Worm (Caenorhabditis elegans) whole organism, early embryonic: ENCODE data around the gene lmp-2.
A peak's percentile ranks its signal among the peaks of the same experiment; 100 is the strongest.

Source experiments
- B0310.2 ChIP-seq: sonication (generic microtip); optimal IDR thresholded peaks from 2 replicates; lab custom pipeline; 2016; ENCODE audit warnings: mild to moderate bottlenecking, missing genetic modification characterization, missing compliant biosample characterization
- F13C5.2 ChIP-seq: sonication (generic microtip); optimal IDR thresholded peaks from 2 replicates; lab custom pipeline; 2017; ENCODE audit warnings: mild to moderate bottlenecking, missing genetic modification characterization, inconsistent platforms, missing compliant biosample characterization
- aly-1 ChIP-seq: sonication (generic microtip); optimal IDR thresholded peaks from 2 replicates; lab custom pipeline; 2016; ENCODE audit warnings: missing genetic modification characterization, missing compliant biosample characterization
- ama-1 ChIP-seq: fragments of 150-350 bp; optimal IDR thresholded peaks from 2 replicates; lab custom pipeline; 2014
- ceh-13 ChIP-seq: fragments of 200-800 bp; sonication (Bioruptor generic); optimal IDR thresholded peaks from 2 replicates; lab custom pipeline; 2018; ENCODE audit warnings: mild to moderate bottlenecking, missing genetic modification characterization, missing compliant biosample characterization
- ceh-36 ChIP-seq: sonication (generic microtip); optimal IDR thresholded peaks from 2 replicates; lab custom pipeline; 2016; ENCODE audit warnings: missing genetic modification characterization, inconsistent platforms, missing compliant biosample characterization
- ets-7 ChIP-seq: sonication (generic microtip); optimal IDR thresholded peaks from 2 replicates; lab custom pipeline; 2016; ENCODE audit warnings: missing genotype, missing genetic modification characterization, missing compliant biosample characterization
- flt-1 ChIP-seq: fragments of 200-800 bp; sonication (Bioruptor generic); IDR thresholded peaks from 2 replicates; pipeline ENCODE4 v1.3.6; 2022; ENCODE audit warnings: missing genetic modification characterization, missing compliant biosample characterization
- hmbx-1 ChIP-seq: sonication (generic microtip); optimal IDR thresholded peaks from 2 replicates; lab custom pipeline; 2016; ENCODE audit warnings: mild to moderate bottlenecking, missing genetic modification characterization, missing compliant biosample characterization
- hmg-4 ChIP-seq: fragments of 200-800 bp; sonication (Bioruptor generic); optimal IDR thresholded peaks from 2 replicates; lab custom pipeline; 2018; ENCODE audit warnings: mild to moderate bottlenecking, missing genetic modification characterization, missing compliant biosample characterization
- hnd-1 ChIP-seq: sonication (generic microtip); optimal IDR thresholded peaks from 2 replicates; lab custom pipeline; 2016; ENCODE audit warnings: missing genetic modification characterization, missing compliant biosample characterization
- pes-1 ChIP-seq: fragments of 200-800 bp; sonication (Bioruptor generic); IDR thresholded peaks from 2 replicates; pipeline ENCODE4 v1.3.6; 2022; ENCODE audit warnings: missing genetic modification reagents, missing genetic modification characterization, missing compliant biosample characterization
- scrt-1 ChIP-seq: fragments of 200-800 bp; sonication (Bioruptor generic); IDR thresholded peaks from 2 replicates; pipeline ENCODE4 v1.3.6; 2022; ENCODE audit warnings: missing genetic modification characterization, missing compliant biosample characterization
- sea-1 ChIP-seq: fragments of 200-800 bp; sonication (Bioruptor generic); conservative IDR thresholded peaks from 2 replicates; pipeline ENCODE4 v1.3.6; 2022; ENCODE audit warnings: missing genetic modification characterization, missing compliant biosample characterization
- tbx-11 ChIP-seq: fragments of 200-800 bp; sonication (Bioruptor generic); IDR thresholded peaks from 2 replicates; pipeline ENCODE4 v1.3.6; 2022; ENCODE audit warnings: missing genetic modification characterization, missing compliant biosample characterization
- tbx-37 ChIP-seq: fragments of 200-800 bp; sonication (Bioruptor generic); conservative IDR thresholded peaks from 2 replicates; pipeline ENCODE4 v1.3.6; 2022; ENCODE audit warnings: missing genetic modification reagents, missing genetic modification characterization, missing compliant biosample characterization
- tra-4 ChIP-seq: sonication (generic microtip); optimal IDR thresholded peaks from 2 replicates; lab custom pipeline; 2017; ENCODE audit warnings: missing genetic modification characterization, missing compliant biosample characterization

The lmp-2 gene

DNA sequence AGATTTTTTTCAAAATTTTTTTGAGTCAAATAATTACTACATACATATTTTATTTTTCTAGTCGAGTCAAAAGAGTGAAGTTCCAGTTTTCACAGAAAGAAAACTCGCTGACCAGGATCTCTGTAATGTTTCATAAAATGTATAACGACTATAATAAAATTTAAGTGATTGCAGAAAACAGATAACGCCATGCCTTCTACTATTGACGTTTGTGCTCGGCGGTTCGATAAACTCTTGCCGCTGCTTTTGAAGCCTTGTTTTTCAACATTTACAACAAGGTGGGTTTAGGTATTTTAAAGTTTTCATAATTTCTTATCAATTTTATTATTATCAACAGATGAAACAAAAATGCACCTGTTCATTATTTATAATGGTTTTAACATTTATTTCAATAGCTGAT, at the start of gene lmp-2:
Gene lmp-2 (plus strand): TSS at position 190 of the 400 bp plus-strand sequence.
- no peak for TF ChIP-seq ama-1 (lab: Kevin White, UChicago)
- no peak for TF ChIP-seq ceh-13 (GFP tag; lab: Kevin White, UChicago)
- TF ChIP-seq sea-1 (GFP tag; lab: Robert Waterston, UW) = no peak
- no peak for TF ChIP-seq scrt-1 (GFP tag; lab: Robert Waterston, UW)
- no peak for TF ChIP-seq tra-4 (tag; lab: Kevin White, UChicago)
- TF ChIP-seq hmbx-1 (tag; lab: Kevin White, UChicago) = no peak
- TF ChIP-seq flt-1 (GFP tag; lab: Robert Waterston, UW) = no peak
- no peak for TF ChIP-seq hnd-1 (tag; lab: Kevin White, UChicago)
- TF ChIP-seq tbx-37 (GFP tag; lab: Robert Waterston, UW) = no peak
- TF ChIP-seq B0310.2 (tag; lab: Kevin White, UChicago) = no peak
- no peak for TF ChIP-seq pes-1
- TF ChIP-seq hmg-4 (GFP tag; lab: Kevin White, UChicago) = no peak
- TF ChIP-seq tbx-11 (GFP tag; lab: Robert Waterston, UW) = no peak
- no peak for TF ChIP-seq F13C5.2 (tag; lab: Kevin White, UChicago)
- no peak for TF ChIP-seq ets-7 (tag; lab: Kevin White, UChicago)
- TF ChIP-seq ceh-36 (tag; lab: Kevin White, UChicago) = no peak
- TF ChIP-seq aly-1 = no peak

DNA sequence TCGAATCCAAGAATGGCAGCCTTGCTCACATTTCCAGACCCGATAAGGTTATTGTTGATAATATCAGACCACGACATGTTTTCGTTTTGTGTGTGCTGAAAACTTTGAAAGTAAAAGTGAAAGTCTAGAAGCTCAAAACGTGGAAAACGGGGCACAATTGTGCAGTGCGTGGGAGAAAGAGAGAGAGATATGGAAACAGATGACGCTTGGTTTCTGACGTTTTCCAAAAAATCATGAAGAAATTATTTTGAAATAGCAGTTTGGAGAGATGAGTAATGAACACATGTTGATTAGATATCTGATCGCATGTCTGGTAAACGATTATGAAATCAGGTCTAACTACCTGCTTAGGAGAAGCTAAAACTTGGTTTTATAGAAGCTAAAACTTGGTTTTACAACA, 44.9 kb upstream of the lmp-2 start, which contains the start of gene pfn-3:
Gene pfn-3 (minus strand): TSS at position 101 of the 400 bp plus-strand sequence.
- TF ChIP-seq hmg-4 (GFP tag; lab: Kevin White, UChicago) (no peak), hnd-1 (tag; lab: Kevin White, UChicago) (no peak), ceh-13 (GFP tag; lab: Kevin White, UChicago) (no peak), scrt-1 (GFP tag; lab: Robert Waterston, UW) (no peak), hmbx-1 (tag; lab: Kevin White, UChicago) (no peak), tbx-11 (GFP tag; lab: Robert Waterston, UW) (no peak), sea-1 (GFP tag; lab: Robert Waterston, UW) (no peak), ets-7 (tag; lab: Kevin White, UChicago) (no peak), aly-1 (no peak), ama-1 (lab: Kevin White, UChicago) (no peak), F13C5.2 (tag; lab: Kevin White, UChicago) (no peak), flt-1 (GFP tag; lab: Robert Waterston, UW) (no peak), ceh-36 (tag; lab: Kevin White, UChicago) (no peak), tbx-37 (GFP tag; lab: Robert Waterston, UW) (no peak), tra-4 (tag; lab: Kevin White, UChicago) (no peak), pes-1 (no peak)

DNA sequence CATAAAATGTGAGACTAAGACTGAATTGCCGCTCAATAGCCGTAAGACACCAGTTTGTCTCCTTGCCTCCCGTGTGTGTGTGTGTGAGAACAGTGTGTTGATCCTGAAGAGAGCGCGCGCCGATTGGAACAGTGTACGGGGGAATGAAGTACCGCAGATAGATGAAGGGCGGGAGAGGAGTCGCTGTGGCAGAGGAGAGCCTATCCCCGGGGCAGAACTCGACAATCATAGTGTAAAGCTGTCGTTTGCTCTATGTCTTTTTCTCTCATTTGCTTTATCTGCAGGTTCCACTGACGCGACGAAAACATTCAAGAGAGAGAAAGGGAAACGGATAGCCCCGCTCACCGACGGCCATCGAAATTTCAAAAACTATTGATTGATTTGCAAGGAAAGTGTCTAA, 43.5 kb upstream of the lmp-2 start:
- TF ChIP-seq aly-1 (peak; percentile 41), hmbx-1 (tag; lab: Kevin White, UChicago) (no peak), tbx-37 (GFP tag; lab: Robert Waterston, UW) (no peak), scrt-1 (GFP tag; lab: Robert Waterston, UW) (0 out of 2 replicates have a peak, but pooled peaks have one; percentile 17), ama-1 (lab: Kevin White, UChicago) (no peak), hnd-1 (tag; lab: Kevin White, UChicago) (no peak), sea-1 (GFP tag; lab: Robert Waterston, UW) (no peak), ets-7 (tag; lab: Kevin White, UChicago) (no peak), ceh-36 (tag; lab: Kevin White, UChicago) (no peak), tbx-11 (GFP tag; lab: Robert Waterston, UW) (no peak), B0310.2 (tag; lab: Kevin White, UChicago) (no peak), hmg-4 (GFP tag; lab: Kevin White, UChicago) (peak; percentile 62), tra-4 (tag; lab: Kevin White, UChicago) (no peak), F13C5.2 (tag; lab: Kevin White, UChicago) (no peak)

DNA sequence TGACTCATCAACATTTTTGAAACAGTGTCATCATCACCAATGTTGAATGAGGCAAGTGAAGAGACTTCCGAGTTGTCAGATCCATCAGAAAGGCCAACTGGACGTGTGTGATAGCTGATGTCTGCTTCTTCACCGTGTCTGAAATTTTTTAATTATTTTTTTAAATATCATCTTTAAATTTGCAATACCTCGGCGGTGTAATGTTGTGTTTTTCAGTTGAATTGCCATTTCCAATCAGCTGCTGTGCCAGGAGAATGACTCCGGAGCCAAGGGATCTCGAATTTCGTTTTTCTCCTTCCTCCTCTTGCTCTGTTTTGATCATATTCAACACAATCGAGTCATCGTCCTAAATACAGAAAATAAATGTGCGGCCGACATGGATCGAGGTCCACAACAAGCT, 40.4 kb upstream of the lmp-2 start:
- TF ChIP-seq aly-1 (no peak), ceh-36 (tag; lab: Kevin White, UChicago) (no peak), ama-1 (lab: Kevin White, UChicago) (no peak), hmg-4 (GFP tag; lab: Kevin White, UChicago) (no peak), hnd-1 (tag; lab: Kevin White, UChicago) (no peak), flt-1 (GFP tag; lab: Robert Waterston, UW) (no peak), hmbx-1 (tag; lab: Kevin White, UChicago) (no peak), B0310.2 (tag; lab: Kevin White, UChicago) (no peak), tbx-37 (GFP tag; lab: Robert Waterston, UW) (no peak), tbx-11 (GFP tag; lab: Robert Waterston, UW) (no peak), ceh-13 (GFP tag; lab: Kevin White, UChicago) (no peak), pes-1 (no peak)

DNA sequence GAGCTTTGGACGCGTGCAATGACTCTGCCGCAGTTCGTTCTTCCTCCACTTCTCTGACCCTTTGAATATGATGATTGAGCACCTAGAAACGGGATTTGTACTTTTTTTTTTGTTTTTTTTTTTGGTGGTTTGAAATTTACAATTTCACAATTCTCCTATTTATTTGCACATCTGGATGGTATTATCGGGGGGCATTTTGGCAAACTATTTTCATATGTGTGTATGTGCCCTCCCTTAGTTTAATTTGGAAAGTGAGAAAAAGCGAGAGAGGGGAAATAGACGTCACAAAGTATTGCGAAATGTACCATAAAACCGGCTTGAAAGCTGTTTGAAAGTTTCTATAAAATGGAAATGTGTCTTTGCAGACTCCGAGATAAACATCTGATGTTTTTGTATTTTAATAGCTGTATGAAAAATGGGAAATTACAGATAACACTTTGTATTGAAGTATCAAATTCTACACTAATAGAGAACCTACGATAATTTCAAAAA, 39.0 kb upstream of the lmp-2 start:
- TF ChIP-seq sea-1 (GFP tag; lab: Robert Waterston, UW) (no peak), hnd-1 (tag; lab: Kevin White, UChicago) (no peak), ets-7 (tag; lab: Kevin White, UChicago) (no peak), ceh-36 (tag; lab: Kevin White, UChicago) (no peak), tbx-37 (GFP tag; lab: Robert Waterston, UW) (no peak), flt-1 (GFP tag; lab: Robert Waterston, UW) (no peak), hmbx-1 (tag; lab: Kevin White, UChicago) (no peak), tbx-11 (GFP tag; lab: Robert Waterston, UW) (no peak), pes-1 (no peak), F13C5.2 (tag; lab: Kevin White, UChicago) (no peak), hmg-4 (GFP tag; lab: Kevin White, UChicago) (no peak), ceh-13 (GFP tag; lab: Kevin White, UChicago) (no peak), aly-1 (no peak), tra-4 (tag; lab: Kevin White, UChicago) (no peak), B0310.2 (tag; lab: Kevin White, UChicago) (no peak)

DNA sequence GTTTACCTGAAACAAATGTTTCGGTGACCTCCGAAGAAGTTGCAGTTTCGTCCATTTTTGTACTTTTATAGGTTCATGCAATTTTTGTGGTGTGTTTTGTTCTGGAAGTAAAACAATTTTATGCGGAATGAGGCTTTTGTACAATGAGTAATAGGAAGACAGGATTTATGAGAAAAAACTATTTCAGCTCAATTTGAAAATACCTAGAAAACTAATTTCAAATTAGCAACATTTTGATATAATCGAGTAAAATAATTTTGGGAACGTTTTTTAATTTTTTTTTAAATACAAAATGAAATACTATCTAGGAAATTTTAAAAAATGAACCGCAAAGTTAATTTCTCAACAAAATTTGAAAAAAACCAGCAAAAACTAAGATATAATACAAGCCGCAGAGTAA, 37.4 kb upstream of the lmp-2 start, which contains the start of gene rei-2:
Gene rei-2 (minus strand): TSS at position 101 of the 400 bp plus-strand sequence.
- TF ChIP-seq ama-1 (lab: Kevin White, UChicago) (no peak), hmg-4 (GFP tag; lab: Kevin White, UChicago) (no peak), ets-7 (tag; lab: Kevin White, UChicago) (no peak), B0310.2 (tag; lab: Kevin White, UChicago) (no peak), ceh-13 (GFP tag; lab: Kevin White, UChicago) (no peak), tbx-11 (GFP tag; lab: Robert Waterston, UW) (no peak), tra-4 (tag; lab: Kevin White, UChicago) (no peak), tbx-37 (GFP tag; lab: Robert Waterston, UW) (no peak), pes-1 (no peak), aly-1 (no peak), ceh-36 (tag; lab: Kevin White, UChicago) (no peak), hnd-1 (tag; lab: Kevin White, UChicago) (no peak), scrt-1 (GFP tag; lab: Robert Waterston, UW) (no peak), flt-1 (GFP tag; lab: Robert Waterston, UW) (no peak), F13C5.2 (tag; lab: Kevin White, UChicago) (no peak)
